Worm (Caenorhabditis elegans) whole organism, L4 larva: ENCODE results near the gene Y17G9B.4.
"Not testable (repeated sequence)": the region's sequence is repeated elsewhere in the genome, so short reads cannot be mapped to it uniquely, and the experiment has no call there.

Experiments used
- D1046.2 ChIP-seq: fragments of 200-800 bp; sonication (Bioruptor generic); IDR thresholded peaks from 2 replicates; pipeline ENCODE4 v1.3.6; 2022; ENCODE audit warnings: missing genetic modification characterization, missing compliant biosample characterization
- T26A8.4 ChIP-seq: fragments of 200-800 bp; sonication (Bioruptor generic); IDR thresholded peaks from 2 replicates; pipeline ENCODE4 v1.3.6; 2022; ENCODE audit warnings: missing genetic modification characterization, missing compliant biosample characterization
- Y48G9A.11 ChIP-seq: fragments of 200-800 bp; sonication (Bioruptor generic); IDR thresholded peaks from 2 replicates; pipeline ENCODE4 v1.3.6; 2022; ENCODE audit warnings: missing genetic modification reagents, missing genetic modification characterization, missing compliant biosample characterization
- Y75B8A.6 ChIP-seq: fragments of 200-800 bp; sonication (Bioruptor generic); IDR thresholded peaks from 2 replicates; pipeline ENCODE4 v1.3.6; 2022; ENCODE audit warnings: missing genetic modification reagents, missing genetic modification characterization, missing compliant biosample characterization
- ZK337.2 ChIP-seq: fragments of 200-800 bp; sonication (Bioruptor generic); IDR thresholded peaks from 2 replicates; pipeline ENCODE4 v1.3.6; 2022; ENCODE audit warnings: missing genetic modification reagents, missing genetic modification characterization, missing compliant biosample characterization
- arid-1 ChIP-seq: fragments of 200-800 bp; sonication (Bioruptor generic); conservative IDR thresholded peaks from 2 replicates; pipeline ENCODE4 v1.3.6; 2022; ENCODE audit warnings: missing genetic modification reagents, missing genetic modification characterization, missing compliant biosample characterization
- ceh-20 ChIP-seq: fragments of 200-800 bp; sonication (Bioruptor generic); IDR thresholded peaks from 2 replicates; pipeline ENCODE4 v1.3.6; 2022; ENCODE audit warnings: missing genetic modification reagents, missing genetic modification characterization, missing compliant biosample characterization
- ceh-44 ChIP-seq: fragments of 200-800 bp; sonication (Bioruptor generic); IDR thresholded peaks from 2 replicates; pipeline ENCODE4 v1.3.6; 2022; ENCODE audit warnings: missing genetic modification reagents, missing genetic modification characterization, missing compliant biosample characterization
- ctbp-1 ChIP-seq: fragments of 200-800 bp; sonication (Bioruptor generic); IDR thresholded peaks from 2 replicates; pipeline ENCODE4 v1.3.6; 2022; ENCODE audit warnings: missing genetic modification reagents, missing genetic modification characterization, missing compliant biosample characterization
- daf-8 ChIP-seq: fragments of 200-800 bp; sonication (Bioruptor generic); IDR thresholded peaks from 2 replicates; pipeline ENCODE4 v1.3.6; 2022; ENCODE audit warnings: missing genetic modification characterization, missing compliant biosample characterization
- dmd-6 ChIP-seq: fragments of 200-800 bp; sonication (Bioruptor generic); IDR thresholded peaks from 2 replicates; pipeline ENCODE4 v1.3.6; 2022; ENCODE audit warnings: missing genetic modification reagents, missing genetic modification characterization, missing compliant biosample characterization
- dmd-8 ChIP-seq: fragments of 200-800 bp; sonication (Bioruptor generic); IDR thresholded peaks from 2 replicates; pipeline ENCODE4 v1.3.6; 2022; ENCODE audit warnings: missing genetic modification characterization, missing compliant biosample characterization
- dmd-9 ChIP-seq: fragments of 200-800 bp; sonication (Bioruptor generic); IDR thresholded peaks from 2 replicates; pipeline ENCODE4 v1.3.6; 2022; ENCODE audit warnings: missing genetic modification reagents, missing genetic modification characterization, missing compliant biosample characterization
- dpl-1 ChIP-seq: fragments of 150-350 bp; optimal IDR thresholded peaks from 2 replicates; lab custom pipeline; 2014; ENCODE audit warnings: missing biosample characterization, missing genetic modification reagents, missing genetic modification characterization
- egl-43 ChIP-seq: fragments of 200-800 bp; sonication (Bioruptor generic); IDR thresholded peaks from 2 replicates; pipeline ENCODE4 v1.3.6; 2022; ENCODE audit warnings: missing genetic modification reagents, missing genetic modification characterization, missing compliant biosample characterization
- hmg-1.1 ChIP-seq: fragments of 200-800 bp; sonication (Bioruptor generic); IDR thresholded peaks from 2 replicates; pipeline ENCODE4 v1.3.6; 2022; ENCODE audit warnings: missing genetic modification reagents, missing genetic modification characterization, missing compliant biosample characterization
- lin-1 ChIP-seq: fragments of 200-800 bp; sonication (Bioruptor generic); IDR thresholded peaks from 2 replicates; pipeline ENCODE4 v1.3.6; 2022; ENCODE audit warnings: missing genetic modification reagents, missing genetic modification characterization, missing compliant biosample characterization
- lin-29 ChIP-seq: fragments of 200-800 bp; sonication (Bioruptor generic); IDR thresholded peaks from 2 replicates; pipeline ENCODE4 v1.3.6; 2022; ENCODE audit warnings: missing genetic modification reagents, missing genetic modification characterization, missing compliant biosample characterization
- lin-38 ChIP-seq: fragments of 200-800 bp; sonication (Bioruptor generic); IDR thresholded peaks from 2 replicates; pipeline ENCODE4 v1.3.6; 2022; ENCODE audit warnings: missing genetic modification reagents, missing genetic modification characterization, missing compliant biosample characterization
- lsy-2 ChIP-seq, 2 experiments: fragments of 150-350 bp in 1 of 2; sonication (generic microtip) in 1 of 2; optimal IDR thresholded peaks; 2 replicates each; lab custom pipeline; 2014 to 2017; ENCODE audit warnings: missing biosample characterization in 2 of 2, missing genetic modification characterization in 2 of 2
- madf-5 ChIP-seq, 2 experiments: fragments of 200-800 bp; sonication (Bioruptor generic); IDR thresholded peaks; 2 replicates each; pipeline ENCODE4 v1.3.6; 2022; ENCODE audit warnings: missing compliant biosample characterization in 2 of 2, missing genetic modification characterization in 2 of 2
- madf-9 ChIP-seq: fragments of 200-800 bp; sonication (Bioruptor generic); conservative IDR thresholded peaks from 2 replicates; pipeline ENCODE4 v1.3.6; 2022; ENCODE audit warnings: missing genetic modification reagents, missing genetic modification characterization, missing compliant biosample characterization
- mdt-29 ChIP-seq: fragments of 200-800 bp; sonication (Bioruptor generic); IDR thresholded peaks from 2 replicates; pipeline ENCODE4 v1.3.6; 2022; ENCODE audit warnings: missing genetic modification reagents, missing genetic modification characterization, missing compliant biosample characterization
- mes-2 ChIP-seq: sonication (generic microtip); optimal IDR thresholded peaks from 2 replicates; lab custom pipeline; 2016; ENCODE audit warnings: missing genotype, mild to moderate bottlenecking, missing genetic modification characterization, missing compliant biosample characterization; ENCODE audit not compliant: poor library complexity, severe bottlenecking
- mxl-2 ChIP-seq: fragments of 200-800 bp; sonication (Bioruptor generic); conservative IDR thresholded peaks from 2 replicates; pipeline ENCODE4 v1.3.6; 2022; ENCODE audit warnings: missing genetic modification reagents, missing genetic modification characterization, missing compliant biosample characterization
- mxl-3 ChIP-seq: fragments of 200-800 bp; sonication (Bioruptor generic); optimal IDR thresholded peaks from 2 replicates; lab custom pipeline; 2018; ENCODE audit warnings: mild to moderate bottlenecking, missing genetic modification characterization, missing compliant biosample characterization
- nhr-102 ChIP-seq: sonication (generic microtip); optimal IDR thresholded peaks from 2 replicates; lab custom pipeline; 2016; ENCODE audit warnings: mild to moderate bottlenecking, missing genetic modification characterization, moderate library complexity, missing compliant biosample characterization
- nhr-41 ChIP-seq: fragments of 200-800 bp; sonication (Bioruptor generic); IDR thresholded peaks from 2 replicates; pipeline ENCODE4 v1.3.6; 2022; ENCODE audit warnings: missing genetic modification reagents, missing genetic modification characterization, missing compliant biosample characterization
- nhr-42 ChIP-seq: fragments of 200-800 bp; sonication (Bioruptor generic); IDR thresholded peaks from 2 replicates; pipeline ENCODE4 v1.3.6; 2022; ENCODE audit warnings: missing genetic modification characterization, missing compliant biosample characterization
- pha-4 ChIP-seq, 2 experiments: fragments of 150-350 bp in 1 of 2; fragments of 200-800 bp in 1 of 2; sonication (Bioruptor generic) in 1 of 2; IDR thresholded peaks in 1 of 2; optimal IDR thresholded peaks in 1 of 2; 2 replicates each; pipeline versions ENCODE4 v1.3.6 to Lab custom; 2014 to 2022; ENCODE audit warnings: missing genetic modification characterization in 2 of 2, missing genetic modification reagents in 2 of 2, missing biosample characterization in 1 of 2, missing compliant biosample characterization in 1 of 2
- php-3 ChIP-seq: fragments of 200-800 bp; sonication (Bioruptor generic); IDR thresholded peaks from 2 replicates; pipeline ENCODE4 v1.3.6; 2022; ENCODE audit warnings: missing genetic modification reagents, missing genetic modification characterization, missing compliant biosample characterization
- rbr-2 ChIP-seq: sonication (generic microtip); optimal IDR thresholded peaks from 2 replicates; lab custom pipeline; 2016; ENCODE audit warnings: missing genotype, missing genetic modification characterization, missing compliant biosample characterization
- saeg-2 ChIP-seq: fragments of 200-800 bp; sonication (Bioruptor generic); IDR thresholded peaks from 2 replicates; pipeline ENCODE4 v1.3.6; 2022; ENCODE audit warnings: missing genetic modification reagents, missing genetic modification characterization, missing compliant biosample characterization
- set-16 ChIP-seq: fragments of 200-800 bp; sonication (Bioruptor generic); IDR thresholded peaks from 2 replicates; pipeline ENCODE4 v1.3.6; 2022; ENCODE audit warnings: missing genetic modification reagents, missing genetic modification characterization, missing compliant biosample characterization
- snpc-1.2 ChIP-seq: fragments of 200-800 bp; sonication (Bioruptor generic); IDR thresholded peaks from 2 replicates; pipeline ENCODE4 v1.3.6; 2022; ENCODE audit warnings: missing genetic modification reagents, missing genetic modification characterization, missing compliant biosample characterization
- spr-1 ChIP-seq: sonication (generic microtip); optimal IDR thresholded peaks from 2 replicates; lab custom pipeline; 2016; ENCODE audit warnings: mild to moderate bottlenecking, missing genetic modification characterization, missing compliant biosample characterization
- tag-97 ChIP-seq: fragments of 200-800 bp; sonication (Bioruptor generic); IDR thresholded peaks from 2 replicates; pipeline ENCODE4 v1.3.6; 2022; ENCODE audit warnings: missing genetic modification characterization, missing compliant biosample characterization
- tra-1 ChIP-seq: fragments of 200-800 bp; sonication (Bioruptor generic); IDR thresholded peaks from 2 replicates; pipeline ENCODE4 v1.3.6; 2022; ENCODE audit warnings: missing genetic modification reagents, missing genetic modification characterization, missing compliant biosample characterization
- vab-7 ChIP-seq: fragments of 200-800 bp; sonication (Bioruptor generic); IDR thresholded peaks from 2 replicates; pipeline ENCODE4 v1.3.6; 2022; ENCODE audit warnings: missing genetic modification reagents, missing genetic modification characterization, missing compliant biosample characterization
- zfp-3 ChIP-seq: fragments of 200-800 bp; sonication (Bioruptor generic); conservative IDR thresholded peaks from 2 replicates; pipeline ENCODE4 v1.3.6; 2022; ENCODE audit warnings: missing genetic modification reagents, missing genetic modification characterization, missing compliant biosample characterization

Gene Y17G9B.4

DNA sequence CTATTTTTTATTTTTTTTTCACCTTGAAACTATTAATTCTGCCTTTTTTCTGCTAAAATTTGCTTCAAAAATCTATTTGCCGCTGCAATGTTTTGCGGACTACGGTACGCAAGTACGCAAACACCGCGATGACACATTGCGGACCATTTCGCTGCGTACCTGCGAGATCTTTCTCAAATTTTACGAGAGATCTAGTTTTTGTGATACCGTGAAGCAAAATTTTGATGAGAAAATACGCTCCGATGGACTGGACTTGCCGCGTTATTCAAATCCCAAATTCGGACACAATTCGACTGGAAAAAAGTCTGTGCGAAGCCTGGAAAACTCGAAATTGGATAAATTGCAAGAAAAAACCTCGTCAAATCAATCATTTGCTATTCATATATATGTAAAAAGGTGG, 31.4 kb upstream of the Y17G9B.4 start:
- peak; percentile 96 for TF ChIP-seq ctbp-1 (GFP tag; lab: Robert Waterston, UW)
- TF ChIP-seq lsy-2 (tag; optimal IDR thresholded peaks at IDR 0.05; lab: Kevin White, UChicago), result peak; percentile 65 to 88
- peak; percentile 10 for TF ChIP-seq dpl-1 (GFP tag; lab: Kevin White, UChicago)
- TF ChIP-seq ZK337.2, result peak; percentile 95
- peak; percentile 14 for TF ChIP-seq spr-1
- peak; percentile 98 for TF ChIP-seq lin-29 (GFP tag; lab: Robert Waterston, UW)
- TF ChIP-seq arid-1 (GFP tag; lab: Robert Waterston, UW), result peak; percentile 90
- peak; percentile 92 for TF ChIP-seq saeg-2 (GFP tag; lab: Robert Waterston, UW)
- TF ChIP-seq dmd-8 (GFP tag; lab: Robert Waterston, UW), result 0 out of 2 replicates have a peak, but pooled peaks have one; percentile 10
- TF ChIP-seq Y48G9A.11 (GFP tag; lab: Robert Waterston, UW), result peak; percentile 75
- TF ChIP-seq ceh-20 (GFP tag; lab: Robert Waterston, UW), result peak; percentile 98
- peak; percentile 24 for TF ChIP-seq mxl-3 (GFP tag; lab: Kevin White, UChicago)
- TF ChIP-seq set-16 (GFP tag; lab: Robert Waterston, UW), result peak; percentile 52; the same call in 1 of the 2 replicates
- peak; percentile 72 for TF ChIP-seq mes-2 (tag; lab: Kevin White, UChicago)
- TF ChIP-seq vab-7 (GFP tag; lab: Robert Waterston, UW), result peak; percentile 89
- TF ChIP-seq mxl-2 (GFP tag; lab: Robert Waterston, UW), result peak; percentile 65; the same call in 1 of the 2 replicates
- TF ChIP-seq tra-1, result peak; percentile 94
- peak; percentile 91 for TF ChIP-seq Y75B8A.6 (GFP tag; lab: Robert Waterston, UW)
- peak; percentile 53 for TF ChIP-seq rbr-2 (tag; lab: Kevin White, UChicago)
- peak; percentile 59; the same call in 1 of the 2 replicates for TF ChIP-seq nhr-41 (GFP tag; lab: Robert Waterston, UW)
- peak; percentile 93 for TF ChIP-seq pha-4 (GFP tag; IDR thresholded peaks at IDR 0.05; lab: Robert Waterston, UW)
- TF ChIP-seq pha-4 (tag; optimal IDR thresholded peaks at IDR 0.05; lab: Kevin White, UChicago), result not testable (repeated sequence)
- peak; percentile 78 for TF ChIP-seq ceh-44
- TF ChIP-seq daf-8 (GFP tag; lab: Robert Waterston, UW), result peak; percentile 74; the same call in 1 of the 2 replicates
- TF ChIP-seq T26A8.4, result peak; percentile 97
- peak; percentile 98 for TF ChIP-seq hmg-1.1 (GFP tag; lab: Robert Waterston, UW)
- peak; percentile 96 for TF ChIP-seq D1046.2 (GFP tag; lab: Robert Waterston, UW)
- peak; percentile 99 for TF ChIP-seq lin-38
- peak in 1 of 2 experiments; percentile 96; a peak in 2 of 4 replicates for TF ChIP-seq madf-5 (GFP tag; IDR thresholded peaks at IDR 0.05; lab: Robert Waterston, UW)
- TF ChIP-seq mdt-29 (GFP tag; lab: Robert Waterston, UW), result peak; percentile 92
- peak; percentile 83; the same call in 1 of the 2 replicates for TF ChIP-seq tag-97
- TF ChIP-seq nhr-42 (GFP tag; lab: Robert Waterston, UW), result peak; percentile 99
- TF ChIP-seq dmd-9 (GFP tag; lab: Robert Waterston, UW), result peak; percentile 97
- peak; percentile 58; the same call in 1 of the 2 replicates for TF ChIP-seq snpc-1.2
- TF ChIP-seq php-3 (GFP tag; lab: Robert Waterston, UW), result peak; percentile 95
- TF ChIP-seq nhr-102 (tag; lab: Kevin White, UChicago), result peak; percentile 28
- TF ChIP-seq dmd-6 (GFP tag; lab: Robert Waterston, UW), result peak; percentile 96
- TF ChIP-seq lin-1, result peak; percentile 86
- TF ChIP-seq zfp-3 (GFP tag; lab: Robert Waterston, UW), result peak; percentile 97
- peak; percentile 95 for TF ChIP-seq egl-43
- TF ChIP-seq madf-9 (GFP tag; lab: Robert Waterston, UW), result peak; percentile 95
